Worm (Caenorhabditis elegans): ENCODE results near the gene nhr-112.

nhr-112 gene

ce11 chrV:16744783-16745182, 21.1 kb upstream of the nhr-112 start:
- TF ChIP-seq flt-1 (GFP tag; IDR thresholded peaks at IDR 0.05), result no peak

ce11 chrV:16742123-16742522, 18.5 kb upstream of the nhr-112 start, which contains the start of gene T25E12.6:
T25E12.6 (plus strand) TSS chrV:16742423.
- TF ChIP-seq F13C5.2 (tag; optimal IDR thresholded peaks at IDR 0.05), result no peak
- no peak for TF ChIP-seq hmbx-1 (tag; optimal IDR thresholded peaks at IDR 0.05)
- TF ChIP-seq ceh-36 (tag; optimal IDR thresholded peaks at IDR 0.05), result no peak
- TF ChIP-seq ceh-13 (GFP tag; optimal IDR thresholded peaks at IDR 0.05), result no peak
- TF ChIP-seq scrt-1 (GFP tag; IDR thresholded peaks at IDR 0.05), result no peak
- no peak for TF ChIP-seq tbx-11 (GFP tag; IDR thresholded peaks at IDR 0.05)
- no peak for TF ChIP-seq hmg-4 (GFP tag; optimal IDR thresholded peaks at IDR 0.05)
- no peak for TF ChIP-seq ets-7 (tag; optimal IDR thresholded peaks at IDR 0.05)
- TF ChIP-seq tra-4 (tag; optimal IDR thresholded peaks at IDR 0.05), result no peak
- TF ChIP-seq tbx-37 (GFP tag; conservative IDR thresholded peaks at IDR 0.05), result no peak
- TF ChIP-seq aly-1 (tag; optimal IDR thresholded peaks at IDR 0.05), result no peak
- no peak for TF ChIP-seq pes-1 (GFP tag; IDR thresholded peaks at IDR 0.05)
- TF ChIP-seq ama-1 (optimal IDR thresholded peaks at IDR 0.05), result no peak

DNA sequence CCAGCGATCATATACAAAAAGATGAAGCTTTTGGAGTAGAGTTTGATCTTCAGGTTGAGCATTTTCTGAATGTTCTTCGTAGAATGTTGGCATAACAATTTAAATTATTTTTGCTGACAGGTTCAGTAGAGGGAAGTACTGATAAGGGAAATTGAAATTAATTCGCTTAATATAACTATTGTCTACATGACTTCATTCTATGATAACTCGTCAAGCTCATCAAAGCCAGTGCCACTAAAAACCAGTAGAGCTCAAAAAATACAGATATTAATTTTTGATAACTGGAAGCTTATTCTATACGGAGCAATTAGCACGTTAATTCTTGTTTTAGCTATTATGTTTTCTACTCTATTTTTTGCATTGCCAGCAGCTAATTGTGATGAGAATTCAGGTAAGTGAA, 15.5 kb upstream of the nhr-112 start, which contains the start of the genes clec-29 and clec-39:
Gene clec-29 (minus strand): TSS at position 101 of the 400 bp plus-strand sequence.
Gene clec-39 (plus strand): TSS at position 169 of the 400 bp plus-strand sequence.
- no peak for TF ChIP-seq tra-4 (tag; optimal IDR thresholded peaks at IDR 0.05)
- no peak for TF ChIP-seq flt-1 (GFP tag; IDR thresholded peaks at IDR 0.05)
- no peak for TF ChIP-seq hmg-4 (GFP tag; optimal IDR thresholded peaks at IDR 0.05)
- TF ChIP-seq pes-1 (GFP tag; IDR thresholded peaks at IDR 0.05), result no peak
- no peak for TF ChIP-seq hnd-1 (tag; optimal IDR thresholded peaks at IDR 0.05)
- no peak for TF ChIP-seq ceh-36 (tag; optimal IDR thresholded peaks at IDR 0.05)
- no peak for TF ChIP-seq tbx-37 (GFP tag; conservative IDR thresholded peaks at IDR 0.05)
- TF ChIP-seq sea-1 (GFP tag; conservative IDR thresholded peaks at IDR 0.05), result no peak
- no peak for TF ChIP-seq scrt-1 (GFP tag; IDR thresholded peaks at IDR 0.05)
- TF ChIP-seq F13C5.2 (tag; optimal IDR thresholded peaks at IDR 0.05), result no peak
- no peak for TF ChIP-seq ama-1 (optimal IDR thresholded peaks at IDR 0.05)
- TF ChIP-seq B0310.2 (tag; optimal IDR thresholded peaks at IDR 0.05), result no peak

- TF ChIP-seq scrt-1 (GFP tag; IDR thresholded peaks at IDR 0.05), result no peak
- TF ChIP-seq ceh-36 (tag; optimal IDR thresholded peaks at IDR 0.05), result no peak
- no peak for TF ChIP-seq ets-7 (tag; optimal IDR thresholded peaks at IDR 0.05)
These were observed 11.9 kb upstream of the nhr-112 start, which contains the start of the genes clec-38 and clec-34 for ce11 chrV:16735518-16735917. clec-38 (minus strand) TSS chrV:16735618. clec-34 (plus strand) TSS chrV:16735765.

- no peak for TF ChIP-seq aly-1 (tag; optimal IDR thresholded peaks at IDR 0.05)
- TF ChIP-seq flt-1 (GFP tag; IDR thresholded peaks at IDR 0.05), result no peak
- no peak for TF ChIP-seq sea-1 (GFP tag; conservative IDR thresholded peaks at IDR 0.05)
- TF ChIP-seq tbx-11 (GFP tag; IDR thresholded peaks at IDR 0.05), result no peak
- TF ChIP-seq hmbx-1 (tag; optimal IDR thresholded peaks at IDR 0.05), result no peak
- TF ChIP-seq ets-7 (tag; optimal IDR thresholded peaks at IDR 0.05), result no peak
- TF ChIP-seq tbx-37 (GFP tag; conservative IDR thresholded peaks at IDR 0.05), result no peak
- TF ChIP-seq scrt-1 (GFP tag; IDR thresholded peaks at IDR 0.05), result no peak
- no peak for TF ChIP-seq ama-1 (optimal IDR thresholded peaks at IDR 0.05)
- no peak for TF ChIP-seq B0310.2 (tag; optimal IDR thresholded peaks at IDR 0.05)
- TF ChIP-seq ceh-13 (GFP tag; optimal IDR thresholded peaks at IDR 0.05), result no peak
- no peak for TF ChIP-seq hmg-4 (GFP tag; optimal IDR thresholded peaks at IDR 0.05)
- no peak for TF ChIP-seq ceh-36 (tag; optimal IDR thresholded peaks at IDR 0.05)
- no peak for TF ChIP-seq F13C5.2 (tag; optimal IDR thresholded peaks at IDR 0.05)
- TF ChIP-seq pes-1 (GFP tag; IDR thresholded peaks at IDR 0.05), result no peak
- TF ChIP-seq tra-4 (tag; optimal IDR thresholded peaks at IDR 0.05), result no peak
These were observed 10.0 kb upstream of the nhr-112 start, which contains the start of gene T25E12.16 for ce11 chrV:16733681-16734080. T25E12.16 (minus strand) TSS chrV:16733781.

ce11 chrV:16731600-16731999, 8.0 kb upstream of the nhr-112 start, which contains the start of gene srz-100:
srz-100 (plus strand) TSS chrV:16731900.
- TF ChIP-seq tbx-11 (GFP tag; IDR thresholded peaks at IDR 0.05), result no peak

DNA sequence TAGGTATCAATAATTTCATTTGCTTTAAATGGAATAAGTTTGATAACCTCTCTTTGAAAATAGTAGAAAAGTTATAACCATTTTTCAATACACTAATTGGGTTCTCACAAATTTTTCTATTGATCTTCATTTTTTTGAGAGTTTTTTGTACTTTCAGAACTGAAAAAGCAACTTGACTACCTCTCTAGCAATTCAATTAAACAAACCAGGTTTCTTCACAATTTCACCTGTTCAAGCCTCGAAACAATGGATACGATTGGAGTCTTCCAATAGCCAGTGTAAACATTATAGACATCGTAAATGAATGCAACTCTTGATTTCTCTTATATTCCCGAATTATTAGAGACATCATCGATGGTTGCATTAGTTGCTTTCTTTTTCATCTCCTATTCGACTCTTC, 6.3 kb upstream of the nhr-112 start, which contains the start of gene srz-99:
Gene srz-99 (plus strand): TSS at position 301 of the 400 bp plus-strand sequence.
- no peak for TF ChIP-seq scrt-1 (GFP tag; IDR thresholded peaks at IDR 0.05)
- no peak for TF ChIP-seq hmbx-1 (tag; optimal IDR thresholded peaks at IDR 0.05)

DNA sequence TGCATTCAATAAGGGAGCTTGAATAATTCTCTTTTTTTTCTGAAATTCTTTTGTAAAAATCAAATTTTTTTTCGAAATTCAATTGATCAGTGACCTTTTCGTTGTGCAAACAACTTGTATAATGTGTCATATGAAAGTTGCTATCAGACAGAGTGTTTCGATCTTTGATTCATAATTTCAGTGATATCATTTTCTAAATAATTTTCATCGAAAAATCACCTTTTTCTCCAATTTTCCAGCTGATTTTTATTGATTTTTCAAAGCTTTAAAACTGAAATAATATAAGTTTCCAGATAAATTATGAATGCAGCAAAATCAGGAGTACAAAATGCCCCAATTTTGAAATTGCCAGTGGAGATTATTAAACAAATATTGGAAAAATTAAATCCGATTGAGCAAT, 4.8 kb upstream of the nhr-112 start, which contains the start of gene fbxa-127:
Gene fbxa-127 (plus strand): TSS at position 301 of the 400 bp plus-strand sequence.
- TF ChIP-seq ceh-13 (GFP tag; optimal IDR thresholded peaks at IDR 0.05) (no peak), ceh-36 (tag; optimal IDR thresholded peaks at IDR 0.05) (no peak), scrt-1 (GFP tag; IDR thresholded peaks at IDR 0.05) (no peak), pes-1 (GFP tag; IDR thresholded peaks at IDR 0.05) (no peak), hnd-1 (tag; optimal IDR thresholded peaks at IDR 0.05) (no peak), ets-7 (tag; optimal IDR thresholded peaks at IDR 0.05) (no peak), tbx-37 (GFP tag; conservative IDR thresholded peaks at IDR 0.05) (no peak), tbx-11 (GFP tag; IDR thresholded peaks at IDR 0.05) (no peak), aly-1 (tag; optimal IDR thresholded peaks at IDR 0.05) (no peak), flt-1 (GFP tag; IDR thresholded peaks at IDR 0.05) (no peak), sea-1 (GFP tag; conservative IDR thresholded peaks at IDR 0.05) (no peak), B0310.2 (tag; optimal IDR thresholded peaks at IDR 0.05) (no peak), tra-4 (tag; optimal IDR thresholded peaks at IDR 0.05) (no peak), hmbx-1 (tag; optimal IDR thresholded peaks at IDR 0.05) (no peak), ama-1 (optimal IDR thresholded peaks at IDR 0.05) (no peak), hmg-4 (GFP tag; optimal IDR thresholded peaks at IDR 0.05) (no peak)
